Worm (Caenorhabditis elegans): ENCODE data around the gene T04C12.11.

- no peak for TF ChIP-seq ceh-82 (tag; optimal IDR thresholded peaks at IDR 0.05)
- no peak for TF ChIP-seq dmd-9 (GFP tag; IDR thresholded peaks at IDR 0.05)
- TF ChIP-seq skn-1 (tag; optimal IDR thresholded peaks at IDR 0.05) = no peak
- TF ChIP-seq unc-39 (tag; optimal IDR thresholded peaks at IDR 0.05) = no peak
- no peak for TF ChIP-seq mep-1 (tag; optimal IDR thresholded peaks at IDR 0.05)
- no peak for TF ChIP-seq pqm-1 (tag; optimal IDR thresholded peaks at IDR 0.05)
- TF ChIP-seq ces-1 (GFP tag; optimal IDR thresholded peaks at IDR 0.05) = no peak
- no peak for TF ChIP-seq zfp-2 (tag; optimal IDR thresholded peaks at IDR 0.05)
- no peak for TF ChIP-seq ceh-62 (tag; optimal IDR thresholded peaks at IDR 0.05)
- no peak for TF ChIP-seq mxl-2 (GFP tag; conservative IDR thresholded peaks at IDR 0.05)
Observed at ce11 chrV:11012419-11012818, 47.7 kb downstream of the T04C12.11 start, which contains the start of gene C13G3.1.

All from whole organism, L4 larva.